Fruit fly (Drosophila melanogaster): ENCODE data around the gene Ncoa6.

The Ncoa6 gene

DNA sequence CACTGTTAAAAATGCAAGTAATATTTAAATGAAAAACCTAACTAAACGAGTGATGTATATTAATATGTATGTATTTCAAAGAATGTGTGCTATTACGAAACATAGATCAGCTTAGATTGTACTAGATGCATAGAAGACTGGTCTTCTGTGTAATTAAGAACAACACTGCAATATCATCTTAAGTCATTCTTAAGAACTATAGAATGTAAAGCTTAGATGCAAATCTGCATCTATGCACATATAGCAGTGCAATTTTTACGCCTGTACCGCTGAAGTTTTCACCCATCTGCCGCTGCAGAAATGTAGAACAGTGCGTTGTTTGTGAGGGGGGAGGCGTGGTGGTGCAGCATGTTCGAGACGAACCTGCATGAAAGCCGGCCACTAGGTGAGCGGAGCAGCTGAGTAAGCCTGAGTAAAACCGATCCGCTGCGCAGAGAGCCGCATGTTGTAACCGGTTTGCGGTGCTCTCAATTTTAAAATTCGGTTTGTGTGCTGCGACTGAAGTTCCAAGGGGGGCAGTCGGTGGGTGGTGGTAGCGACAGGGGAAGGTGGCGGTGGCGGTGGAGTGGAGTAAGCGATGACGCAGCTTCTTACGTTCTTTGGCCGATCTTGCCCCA, 29.7 kb downstream of the Ncoa6 start (continued):
- TF ChIP-seq Sox14 (GFP tag; optimal IDR thresholded peaks at IDR 0.05) (peak; percentile 79), Eip75B (GFP tag; optimal IDR thresholded peaks at IDR 0.05) (peak; percentile 59), CG34406 (GFP tag; optimal IDR thresholded peaks at IDR 0.05) (peak; percentile 76), CG6163 (GFP tag; IDR thresholded peaks at IDR 0.05) (peak; percentile 76), Met (GFP tag; optimal IDR thresholded peaks at IDR 0.05) (peak; percentile 59), Eip78C (GFP tag) (peak; percentile 98), CG7368 (GFP tag; optimal IDR thresholded peaks at IDR 0.05) (peak; percentile 73), CG6276 (GFP tag; optimal IDR thresholded peaks at IDR 0.05) (peak; percentile 46), CG8119 (GFP tag; IDR thresholded peaks at IDR 0.05) (peak; percentile 75), pdm3 (GFP tag; optimal IDR thresholded peaks at IDR 0.05) (peak; percentile 72), acj6 (GFP tag; optimal IDR thresholded peaks at IDR 0.05) (peak; percentile 88), CG6792 (GFP tag; optimal IDR thresholded peaks at IDR 0.05) (peak; percentile 72), CG6808 (GFP tag; optimal IDR thresholded peaks at IDR 0.05) (peak; percentile 92), dac (GFP tag; optimal IDR thresholded peaks at IDR 0.05) (peak; percentile 47), CG16779 (tag; optimal IDR thresholded peaks at IDR 0.05) (peak; percentile 35), net (GFP tag; optimal IDR thresholded peaks at IDR 0.05) (peak; percentile 71), CG6854 (GFP tag; optimal IDR thresholded peaks at IDR 0.05) (no peak), CG8632 (GFP tag; optimal IDR thresholded peaks at IDR 0.05) (peak; percentile 76), CG11762 (GFP tag; optimal IDR thresholded peaks at IDR 0.05; ENCODE audit: insufficient read depth) (peak; percentile 86), lz (GFP tag; optimal IDR thresholded peaks at IDR 0.05) (peak; percentile 55), esn (GFP tag; optimal IDR thresholded peaks at IDR 0.05) (peak; percentile 72), Gug (GFP tag; IDR thresholded peaks at IDR 0.05) (peak; percentile 43), CG3919 (GFP tag; optimal IDR thresholded peaks at IDR 0.05) (peak; percentile 90), fd85E (GFP tag; optimal IDR thresholded peaks at IDR 0.05) (no peak)

DNA sequence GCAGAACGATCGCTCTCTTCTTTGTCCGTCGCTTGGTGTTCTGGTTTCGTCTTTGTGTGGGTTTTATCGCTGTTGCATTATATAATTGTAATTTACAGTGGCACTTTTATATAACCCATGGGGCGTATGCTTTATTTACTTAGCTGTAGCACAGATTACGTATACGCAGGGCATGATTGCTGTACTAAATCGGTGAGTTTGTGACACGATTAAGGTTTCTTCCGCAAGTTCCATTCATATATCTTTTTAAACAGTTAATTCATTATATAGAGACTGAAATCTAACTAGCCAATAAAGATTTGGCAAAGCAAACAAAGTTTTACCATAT, 31.3 kb downstream of the Ncoa6 start:
- TF ChIP-seq lz (GFP tag; optimal IDR thresholded peaks at IDR 0.05) (no peak), Eip93F (GFP tag; optimal IDR thresholded peaks at IDR 0.05) (peak; percentile 16), CG8632 (GFP tag; optimal IDR thresholded peaks at IDR 0.05) (no peak), Sox14 (GFP tag; optimal IDR thresholded peaks at IDR 0.05) (no peak), topi (GFP tag; optimal IDR thresholded peaks at IDR 0.05) (peak; percentile 32), CG16779 (tag; optimal IDR thresholded peaks at IDR 0.05) (no peak), Blimp-1 (GFP tag; optimal IDR thresholded peaks at IDR 0.05) (no peak), CG3919 (GFP tag; optimal IDR thresholded peaks at IDR 0.05) (no peak), Eip75B (GFP tag; optimal IDR thresholded peaks at IDR 0.05) (peak; percentile 37), CG6276 (GFP tag; optimal IDR thresholded peaks at IDR 0.05) (no peak), achi (GFP tag; optimal IDR thresholded peaks at IDR 0.05) (no peak), CG15336 (GFP tag; IDR thresholded peaks at IDR 0.05) (no peak), CG34406 (GFP tag; optimal IDR thresholded peaks at IDR 0.05) (no peak), eg (GFP tag; IDR thresholded peaks at IDR 0.05) (no peak), CG6163 (GFP tag; IDR thresholded peaks at IDR 0.05) (no peak), CG6854 (GFP tag; optimal IDR thresholded peaks at IDR 0.05) (no peak), fd85E (GFP tag; optimal IDR thresholded peaks at IDR 0.05) (no peak), CG10669 (GFP tag; optimal IDR thresholded peaks at IDR 0.05) (no peak), fkh (GFP tag; optimal IDR thresholded peaks at IDR 0.05) (peak; percentile 31), CG11294 (GFP tag; IDR thresholded peaks at IDR 0.05) (no peak), vri (GFP tag; optimal IDR thresholded peaks at IDR 0.05) (no peak), CG4318 (GFP tag; optimal IDR thresholded peaks at IDR 0.05) (no peak), CG32006 (GFP tag; optimal IDR thresholded peaks at IDR 0.05) (no peak), Eip78C (GFP tag) (peak; percentile 19), CG6792 (GFP tag; optimal IDR thresholded peaks at IDR 0.05) (no peak), svp (GFP tag) (peak; percentile 74), CG7368 (GFP tag; optimal IDR thresholded peaks at IDR 0.05) (peak; percentile 13), acj6 (GFP tag; optimal IDR thresholded peaks at IDR 0.05) (no peak), salr (GFP tag; optimal IDR thresholded peaks at IDR 0.05) (no peak), CG3032 (tag; optimal IDR thresholded peaks at IDR 0.05) (no peak), CG9139 (GFP tag; optimal IDR thresholded peaks at IDR 0.05) (peak; percentile 50), pdm3 (GFP tag; optimal IDR thresholded peaks at IDR 0.05) (no peak), Met (GFP tag; optimal IDR thresholded peaks at IDR 0.05) (no peak)
